Fruit fly (Drosophila melanogaster) whole organism, wandering third instar larva: ENCODE results near the gene REPTOR.

Experiments
- Abd-B ChIP-seq: fragments of >200 bp; optimal IDR thresholded peaks from 2 replicates; lab custom pipeline; 2017; ENCODE audit warnings: missing biosample characterization, missing genetic modification characterization
- CG32264 ChIP-seq: fragments of 200-800 bp; sonication (Bioruptor generic); optimal IDR thresholded peaks from 2 replicates; lab custom pipeline; 2016; ENCODE audit warnings: missing biosample characterization, missing genetic modification characterization
- CG9705 ChIP-seq: fragments of 200-800 bp; sonication (Bioruptor generic); optimal IDR thresholded peaks from 2 replicates; lab custom pipeline; 2018; ENCODE audit warnings: missing biosample characterization, mild to moderate bottlenecking, missing genetic modification characterization
- CrebA ChIP-seq: fragments of 200-800 bp; sonication (Bioruptor generic); optimal IDR thresholded peaks from 2 replicates; lab custom pipeline; 2016; ENCODE audit warnings: missing biosample characterization, mild to moderate bottlenecking, missing genetic modification characterization, borderline replicate concordance
- Dfd ChIP-seq: fragments of >200 bp; optimal IDR thresholded peaks from 2 replicates; lab custom pipeline; 2017; ENCODE audit warnings: missing biosample characterization, missing genetic modification characterization
- Dif ChIP-seq: fragments of 200-275, 200-300 bp; sonication (Bioruptor generic); optimal IDR thresholded peaks from 2 replicates; lab custom pipeline; 2018; ENCODE audit warnings: missing biosample characterization, missing genetic modification characterization; ENCODE audit not compliant: partially characterized antibody
- Hnf4 ChIP-seq: fragments of 200-800 bp; sonication (Bioruptor generic); optimal IDR thresholded peaks from 2 replicates; lab custom pipeline; 2016; ENCODE audit warnings: missing biosample characterization, mild to moderate bottlenecking, missing genetic modification characterization
- Hr78 ChIP-seq: fragments of >200 bp; optimal IDR thresholded peaks from 2 replicates; lab custom pipeline; 2017; ENCODE audit warnings: missing biosample characterization, missing genetic modification characterization
- Hr83 ChIP-seq: fragments of 200-300 bp; sonication (Bioruptor generic); optimal IDR thresholded peaks from 2 replicates; lab custom pipeline; 2016; ENCODE audit warnings: missing biosample characterization, mild to moderate bottlenecking, missing genetic modification characterization, moderate library complexity; ENCODE audit not compliant: poor library complexity, severe bottlenecking
- Jra ChIP-seq: sonication (Bioruptor generic); optimal IDR thresholded peaks from 2 replicates; lab custom pipeline; 2016; ENCODE audit warnings: missing biosample characterization, missing genetic modification characterization
- Mio ChIP-seq: sonication (Bioruptor generic); optimal IDR thresholded peaks from 2 replicates; lab custom pipeline; 2016; ENCODE audit warnings: missing biosample characterization, missing genetic modification characterization
- Myc ChIP-seq: fragments of >200 bp; optimal IDR thresholded peaks from 2 replicates; lab custom pipeline; 2017
- N ChIP-seq: fragments of >200 bp; optimal IDR thresholded peaks from 2 replicates; lab custom pipeline; 2018; ENCODE audit warnings: missing biosample characterization, missing external identifiers, missing genetic modification characterization
- OdsH ChIP-seq: fragments of 200-800 bp; sonication (Bioruptor generic); optimal IDR thresholded peaks from 2 replicates; lab custom pipeline; 2016; ENCODE audit warnings: missing biosample characterization, mild to moderate bottlenecking, missing genetic modification characterization
- Rel ChIP-seq, 2 experiments: fragments of 200-800 bp; sonication (Bioruptor generic) in 1 of 2; optimal IDR thresholded peaks; 2 replicates in 1 of 2; 3 replicates in 1 of 2; lab custom pipeline; 2016 to 2019; ENCODE audit warnings: mild to moderate bottlenecking in 2 of 2, missing biosample characterization in 2 of 2, missing genetic modification characterization in 2 of 2, moderate library complexity in 1 of 2
- Sp1 ChIP-seq: fragments of 200-800 bp; sonication (Bioruptor generic); optimal IDR thresholded peaks from 3 replicates; lab custom pipeline; 2019; ENCODE audit warnings: missing biosample characterization, mild to moderate bottlenecking, missing genetic modification characterization, moderate library complexity
- Vsx2 ChIP-seq: fragments of 200-300, 225-300 bp; sonication (Bioruptor generic); optimal IDR thresholded peaks from 2 replicates; lab custom pipeline; 2018; ENCODE audit warnings: missing biosample characterization, missing genetic modification characterization; ENCODE audit not compliant: partially characterized antibody
- br ChIP-seq: fragments of 200-800 bp; sonication (Bioruptor generic); optimal IDR thresholded peaks from 2 replicates; lab custom pipeline; 2016; ENCODE audit warnings: missing biosample characterization, missing genetic modification characterization
- brk ChIP-seq: fragments of 200-800 bp; sonication (Bioruptor generic); optimal IDR thresholded peaks from 2 replicates; lab custom pipeline; 2016; ENCODE audit warnings: missing biosample characterization, mild to moderate bottlenecking, missing genetic modification characterization
- dl ChIP-seq, 2 experiments: fragments of 175-275, 200-275 bp in 1 of 2; fragments of 200-275 bp in 1 of 2; sonication (Bioruptor generic); optimal IDR thresholded peaks; lab custom pipeline; 2018; ENCODE audit warnings: mild to moderate bottlenecking in 2 of 2, missing biosample characterization in 2 of 2, missing genetic modification characterization in 2 of 2, moderate library complexity in 2 of 2; ENCODE audit not compliant: partially characterized antibody in 2 of 2, insufficient read depth in 1 of 2
- dmrt93B ChIP-seq: fragments of 200-800 bp; sonication (Bioruptor generic); optimal IDR thresholded peaks from 2 replicates; lab custom pipeline; 2018; ENCODE audit warnings: missing biosample characterization, mild to moderate bottlenecking, missing genetic modification characterization
- dsf ChIP-seq: sonication (Bioruptor generic); optimal IDR thresholded peaks from 2 replicates; lab custom pipeline; 2016; ENCODE audit warnings: missing biosample characterization, missing genetic modification characterization, borderline replicate concordance
- ey ChIP-seq: fragments of 200-800 bp; sonication (Bioruptor generic); optimal IDR thresholded peaks from 2 replicates; lab custom pipeline; 2016; ENCODE audit warnings: missing biosample characterization, missing genetic modification characterization
- foxo ChIP-seq, 2 experiments: fragments of 200-800 bp; sonication (Bioruptor generic); optimal IDR thresholded peaks; 2 replicates in 1 of 2; 3 replicates in 1 of 2; lab custom pipeline; 2016 to 2017; ENCODE audit warnings: missing biosample characterization in 2 of 2, missing genetic modification characterization in 2 of 2
- fru ChIP-seq: fragments of 200-800 bp; sonication (Bioruptor generic); optimal IDR thresholded peaks from 3 replicates; lab custom pipeline; 2016; ENCODE audit warnings: missing biosample characterization, mild to moderate bottlenecking, missing genetic modification characterization
- h ChIP-seq: fragments of 200-800 bp; sonication (Bioruptor generic); optimal IDR thresholded peaks from 3 replicates; lab custom pipeline; 2016; ENCODE audit warnings: missing biosample characterization, mild to moderate bottlenecking, missing genetic modification characterization
- jim ChIP-seq: fragments of 175-275, 200-325 bp; sonication (Bioruptor generic); optimal IDR thresholded peaks from 2 replicates; lab custom pipeline; 2016; ENCODE audit warnings: missing biosample characterization, mild to moderate bottlenecking, missing genetic modification characterization
- pan ChIP-seq: fragments of >200 bp; optimal IDR thresholded peaks from 2 replicates; lab custom pipeline; 2017
- psq ChIP-seq: fragments of 200-800 bp; sonication (Bioruptor generic); optimal IDR thresholded peaks from 3 replicates; lab custom pipeline; 2017; ENCODE audit warnings: missing biosample characterization, mild to moderate bottlenecking, missing genetic modification characterization, moderate library complexity
- rgr ChIP-seq: fragments of 200-800 bp; sonication (Bioruptor generic); optimal IDR thresholded peaks from 3 replicates; lab custom pipeline; 2016; ENCODE audit warnings: missing biosample characterization, mild to moderate bottlenecking, missing genetic modification characterization
- sage ChIP-seq: fragments of 200-800 bp; sonication (Bioruptor generic); optimal IDR thresholded peaks from 2 replicates; lab custom pipeline; 2016; ENCODE audit warnings: missing biosample characterization, mild to moderate bottlenecking, missing genetic modification characterization
- sv ChIP-seq: fragments of 200-800 bp; sonication (Bioruptor generic); optimal IDR thresholded peaks from 3 replicates; lab custom pipeline; 2016; ENCODE audit warnings: missing biosample characterization, missing genetic modification characterization
- usp ChIP-seq: fragments of >200 bp; optimal IDR thresholded peaks from 2 replicates; lab custom pipeline; 2017; ENCODE audit warnings: missing biosample characterization, missing genetic modification characterization
- woc ChIP-seq: sonication (Bioruptor generic); optimal IDR thresholded peaks from 2 replicates; lab custom pipeline; 2016; ENCODE audit warnings: missing biosample characterization, mild to moderate bottlenecking, missing genetic modification characterization

The REPTOR gene

dm6 chr3R:24620569-24620968, 37.9 kb upstream of the REPTOR start:
- TF ChIP-seq Dif (no peak), Hr83 (GFP tag; lab: Kevin White, UChicago) (no peak), ey (GFP tag; lab: Kevin White, UChicago) (no peak), usp (no peak)

- no peak for TF ChIP-seq Hnf4 (GFP tag; lab: Kevin White, UChicago)
- no peak for TF ChIP-seq Rel (GFP tag; optimal IDR thresholded peaks at IDR 0.05; lab: Kevin White, UChicago)
- TF ChIP-seq Rel (tag; optimal IDR thresholded peaks at IDR 0.05; lab: Kevin White, UChicago), result no peak
- no peak for TF ChIP-seq Sp1
- no peak for TF ChIP-seq Jra (GFP tag; lab: Kevin White, UChicago)
- TF ChIP-seq Dfd (GFP tag; lab: Kevin White, UChicago), result no peak
- no peak for TF ChIP-seq h
- TF ChIP-seq psq, result no peak
- no peak for TF ChIP-seq brk (GFP tag; lab: Kevin White, UChicago)
- no peak for TF ChIP-seq dsf
- TF ChIP-seq fru, result no peak
- no peak for TF ChIP-seq ey (GFP tag; lab: Kevin White, UChicago)
- no peak for TF ChIP-seq jim (GFP tag; lab: Kevin White, UChicago)
- no peak for TF ChIP-seq foxo (GFP tag; optimal IDR thresholded peaks at IDR 0.05; lab: Kevin White, UChicago)
- no peak for TF ChIP-seq Dif
- no peak for TF ChIP-seq sv
- no peak for TF ChIP-seq usp
- TF ChIP-seq pan (lab: Kevin White, UChicago), result no peak
- TF ChIP-seq CG9705, result no peak
- no peak for TF ChIP-seq Myc (lab: Kevin White, UChicago)
Observed at dm6 chr3R:24614707-24615022, 32.0 kb upstream of the REPTOR start.

dm6 chr3R:24613819-24614706, 31.4 kb upstream of the REPTOR start:
- TF ChIP-seq sv (no peak), ey (GFP tag; lab: Kevin White, UChicago) (peak; percentile 49), foxo (GFP tag; optimal IDR thresholded peaks at IDR 0.05; lab: Kevin White, UChicago) (peak in 1 of 2 experiments; percentile 52), Mio (no peak), dmrt93B (GFP tag; lab: Kevin White, UChicago) (peak; percentile 17), brk (GFP tag; lab: Kevin White, UChicago) (no peak), Hr78 (GFP tag; lab: Kevin White, UChicago) (no peak), CG32264 (no peak), Sp1 (peak; percentile 65), N (no peak), dl (GFP tag; optimal IDR thresholded peaks at IDR 0.05; lab: Kevin White, UChicago; ENCODE audit: insufficient read depth in 1 of 2, partially characterized antibody in 2 of 2) (no peak), h (peak; percentile 7), br (GFP tag; lab: Kevin White, UChicago) (peak; percentile 31), jim (GFP tag; lab: Kevin White, UChicago) (peak; percentile 12), woc (GFP tag; lab: Kevin White, UChicago) (peak; percentile 20), CrebA (GFP tag; lab: Kevin White, UChicago) (no peak), Jra (GFP tag; lab: Kevin White, UChicago) (no peak), fru (peak; percentile 41), Rel (GFP tag; optimal IDR thresholded peaks at IDR 0.05; lab: Kevin White, UChicago) (peak; percentile 74), Rel (tag; optimal IDR thresholded peaks at IDR 0.05; lab: Kevin White, UChicago) (no peak), CG9705 (no peak), rgr (GFP tag; lab: Kevin White, UChicago) (peak; percentile 51), Abd-B (GFP tag; lab: Kevin White, UChicago) (no peak), usp (no peak), psq (peak; percentile 38), Vsx2 (GFP tag; lab: Kevin White, UChicago) (no peak), sage (peak; percentile 21), OdsH (GFP tag; lab: Kevin White, UChicago) (peak; percentile 23)
